Fruit fly (Drosophila melanogaster) whole organism, pupa: Measurements from ENCODE around the gene CG8765.

Experiments used
- CG10348 ChIP-seq: fragments of 200-800 bp; sonication (Bioruptor generic); IDR thresholded peaks from 2 replicates; pipeline ENCODE4 v1.3.6; 2022; ENCODE audit warnings: missing biosample characterization, missing genetic modification characterization
- CG12605 ChIP-seq: fragments of 200-800 bp; sonication (Bioruptor generic); IDR thresholded peaks from 2 replicates; pipeline ENCODE4 v1.3.6; 2022; ENCODE audit warnings: missing biosample characterization, missing genetic modification characterization

DNA sequence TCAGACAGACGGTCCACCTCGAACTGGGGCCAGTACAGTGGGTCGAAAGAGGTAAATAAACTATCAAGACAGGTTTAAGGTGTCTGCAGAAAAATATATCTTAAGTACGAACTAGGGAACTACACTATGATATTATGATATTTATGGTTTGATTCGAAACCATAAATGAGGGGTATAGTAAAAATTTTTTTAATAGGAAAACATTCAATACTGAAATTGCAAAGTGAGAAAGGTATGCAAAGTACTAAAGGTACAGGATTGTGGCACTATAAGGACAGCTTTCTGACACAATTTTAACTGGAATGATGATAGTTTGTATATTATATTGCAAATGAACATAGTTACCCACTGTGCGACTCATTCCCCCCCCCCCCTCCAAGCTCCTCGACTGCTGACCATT lies 11.1 kb downstream of the CG8765 start:
- no peak for TF ChIP-seq CG12605 (GFP tag; lab: Robert Waterston, UW)
- no peak for TF ChIP-seq CG10348 (GFP tag; lab: Robert Waterston, UW)
